Fruit fly (Drosophila melanogaster): ENCODE measurements around the gene tow.

dm6 chr3L:6925843-6926242 lies 16.8 kb upstream of the tow start:
- no peak for TF ChIP-seq GATAd (GFP tag; optimal IDR thresholded peaks at IDR 0.05)
- no peak for TF ChIP-seq OdsH (GFP tag; optimal IDR thresholded peaks at IDR 0.05)
- TF ChIP-seq woc (GFP tag; optimal IDR thresholded peaks at IDR 0.05) = no peak
- TF ChIP-seq dsf (GFP tag; optimal IDR thresholded peaks at IDR 0.05; ENCODE audit: borderline replicate concordance) = no peak
- TF ChIP-seq lola (GFP tag; optimal IDR thresholded peaks at IDR 0.05) = no peak
